Fruit fly (Drosophila melanogaster) Kc167 (cell line): ENCODE data around the gene CG32281.

Experiments used
- Myc ChIP-seq: fragments of >200 bp; optimal IDR thresholded peaks from 2 replicates; lab custom pipeline; 2017; ENCODE audit warnings: missing external identifiers
- h ChIP-seq: fragments of >200 bp; optimal IDR thresholded peaks from 3 replicates; lab custom pipeline; 2018; ENCODE audit warnings: missing external identifiers
- psq ChIP-seq: fragments of >200 bp; optimal IDR thresholded peaks from 2 replicates; lab custom pipeline; 2017; ENCODE audit warnings: missing external identifiers

DNA sequence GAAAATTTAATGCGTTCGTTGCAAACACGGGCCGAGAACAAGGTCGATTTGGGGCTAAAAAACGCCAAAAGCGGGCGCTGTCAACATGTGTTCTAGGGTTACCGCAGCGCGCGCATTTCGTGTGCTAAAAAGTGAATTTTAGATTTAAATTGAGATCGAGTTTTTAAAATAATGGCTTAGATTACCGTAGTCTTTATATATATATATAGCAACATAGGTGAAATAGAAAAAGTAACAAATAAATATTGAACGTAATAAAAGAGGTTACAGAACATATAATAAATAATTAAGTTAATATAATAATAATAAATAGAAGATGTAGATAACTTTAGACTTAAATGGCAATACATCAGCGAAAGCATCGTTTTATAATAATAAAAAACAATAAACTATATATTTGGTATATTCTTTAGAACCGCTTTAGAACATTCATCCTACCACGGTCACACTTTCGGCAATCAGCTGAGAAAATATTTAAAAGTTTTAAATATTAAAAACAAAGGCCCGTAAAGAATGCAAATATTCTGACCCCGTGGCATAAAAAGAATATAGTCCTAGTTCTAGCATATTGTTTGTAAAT lies 25.7 kb upstream of the CG32281 start, which contains the start of the genes CG11537 and Alg2:
- no peak for TF ChIP-seq h (lab: Kevin White, UChicago)
- TF ChIP-seq psq: no peak
- TF ChIP-seq Myc (lab: Kevin White, UChicago): no peak
